Worm (Caenorhabditis elegans) whole organism, L3 larva: ENCODE results near the gene knl-1.

Experiments
- R02D3.7 ChIP-seq: fragments of 150-350 bp; optimal IDR thresholded peaks from 2 replicates; lab custom pipeline; 2014; ENCODE audit warnings: missing biosample characterization, missing genetic modification characterization
- ZK546.5 ChIP-seq: sonication (generic microtip); optimal IDR thresholded peaks from 2 replicates; lab custom pipeline; 2017; ENCODE audit warnings: missing biosample characterization, missing genetic modification characterization
- aly-2 ChIP-seq: fragments of 150-350 bp; optimal IDR thresholded peaks from 2 replicates; lab custom pipeline; 2014; ENCODE audit warnings: missing biosample characterization, missing genetic modification characterization
- ama-1 ChIP-seq: fragments of 150-350 bp; optimal IDR thresholded peaks from 2 replicates; lab custom pipeline; 2018
- ceh-16 ChIP-seq: sonication (generic microtip); optimal IDR thresholded peaks from 2 replicates; lab custom pipeline; 2017; ENCODE audit warnings: missing biosample characterization, missing genetic modification characterization
- ceh-82 ChIP-seq: fragments of 150-350 bp; optimal IDR thresholded peaks from 2 replicates; lab custom pipeline; 2014; ENCODE audit warnings: missing biosample characterization, missing genetic modification characterization
- egl-27 ChIP-seq: sonication (generic microtip); optimal IDR thresholded peaks from 4 replicates; lab custom pipeline; 2017; ENCODE audit warnings: missing biosample characterization, missing genetic modification reagents, missing genetic modification characterization
- elt-1 ChIP-seq: fragments of 150-350 bp; optimal IDR thresholded peaks from 2 replicates; lab custom pipeline; 2014; ENCODE audit warnings: missing biosample characterization, missing genetic modification characterization
- elt-2 ChIP-seq: sonication (generic microtip); optimal IDR thresholded peaks from 2 replicates; lab custom pipeline; 2016; ENCODE audit warnings: missing genetic modification reagents, mild to moderate bottlenecking, missing genetic modification characterization, missing compliant biosample characterization
- elt-3 ChIP-seq, 3 experiments: fragments of 150-350 bp in 1 of 3; sonication (generic microtip) in 2 of 3; optimal IDR thresholded peaks; 2 replicates in 2 of 3; 4 replicates in 1 of 3; lab custom pipeline; 2014 to 2017; ENCODE audit warnings: missing biosample characterization in 3 of 3, missing genetic modification characterization in 3 of 3
- hmg-11 ChIP-seq: sonication (generic microtip); optimal IDR thresholded peaks from 2 replicates; lab custom pipeline; 2016; ENCODE audit warnings: missing genetic modification characterization, missing compliant biosample characterization
- jun-1 ChIP-seq: fragments of 150-350 bp; optimal IDR thresholded peaks from 2 replicates; lab custom pipeline; 2014; ENCODE audit warnings: missing biosample characterization, missing genetic modification reagents, missing genetic modification characterization
- lin-39 ChIP-seq: fragments of 150-350 bp; optimal IDR thresholded peaks from 2 replicates; lab custom pipeline; 2018; ENCODE audit warnings: missing biosample characterization, missing genetic modification reagents, missing genetic modification characterization
- mdl-1 ChIP-seq: fragments of 150-350 bp; optimal IDR thresholded peaks from 2 replicates; lab custom pipeline; 2014; ENCODE audit warnings: missing biosample characterization, missing genetic modification characterization
- mml-1 ChIP-seq: fragments of 150-350 bp; sonication (generic microtip); optimal IDR thresholded peaks from 3 replicates; lab custom pipeline; 2014; ENCODE audit warnings: missing biosample characterization, missing genetic modification characterization
- nhr-11 ChIP-seq: fragments of 150-350 bp; optimal IDR thresholded peaks from 2 replicates; lab custom pipeline; 2014; ENCODE audit warnings: missing biosample characterization, missing genetic modification characterization
- nhr-12 ChIP-seq: fragments of 150-350 bp; optimal IDR thresholded peaks from 2 replicates; lab custom pipeline; 2014; ENCODE audit warnings: missing biosample characterization, missing genetic modification characterization
- nhr-23 ChIP-seq: fragments of 150-350 bp; optimal IDR thresholded peaks from 2 replicates; lab custom pipeline; 2014; ENCODE audit warnings: missing biosample characterization, missing genetic modification reagents, missing genetic modification characterization
- nhr-28 ChIP-seq: fragments of 150-350 bp; optimal IDR thresholded peaks from 2 replicates; lab custom pipeline; 2014; ENCODE audit warnings: missing biosample characterization, missing genetic modification characterization
- nhr-43 ChIP-seq: sonication (generic microtip); optimal IDR thresholded peaks from 2 replicates; lab custom pipeline; 2016; ENCODE audit warnings: mild to moderate bottlenecking, missing genetic modification characterization, missing compliant biosample characterization; ENCODE audit not compliant: poor library complexity, severe bottlenecking
- nhr-76 ChIP-seq: fragments of 150-350 bp; sonication (generic microtip); optimal IDR thresholded peaks from 5 replicates; lab custom pipeline; 2014; ENCODE audit warnings: missing biosample characterization, missing genetic modification characterization
- nhr-77 ChIP-seq: fragments of 150-350 bp; optimal IDR thresholded peaks from 2 replicates; lab custom pipeline; 2014; ENCODE audit warnings: missing biosample characterization, missing genetic modification characterization
- pha-4 ChIP-seq: fragments of 150-350 bp; optimal IDR thresholded peaks from 2 replicates; lab custom pipeline; 2014; ENCODE audit warnings: missing biosample characterization, missing genetic modification reagents, missing genetic modification characterization
- pqm-1 ChIP-seq: fragments of 150-350 bp; optimal IDR thresholded peaks from 2 replicates; lab custom pipeline; 2017; ENCODE audit warnings: missing biosample characterization, missing genetic modification characterization, inconsistent platforms
- sea-2 ChIP-seq: fragments of 150-350 bp; sonication (generic microtip); optimal IDR thresholded peaks from 4 replicates; lab custom pipeline; 2014; ENCODE audit warnings: missing biosample characterization, missing genetic modification reagents, missing genetic modification characterization
- skn-1 ChIP-seq: fragments of 150-350 bp; optimal IDR thresholded peaks from 2 replicates; lab custom pipeline; 2014; ENCODE audit warnings: missing biosample characterization, missing genetic modification characterization
- snpc-4 ChIP-seq: fragments of 150-350 bp; optimal IDR thresholded peaks from 2 replicates; lab custom pipeline; 2014; ENCODE audit warnings: missing biosample characterization, missing genetic modification characterization
- tbx-2 ChIP-seq: sonication (generic microtip); optimal IDR thresholded peaks from 2 replicates; lab custom pipeline; 2016; ENCODE audit warnings: mild to moderate bottlenecking, missing genetic modification characterization, missing compliant biosample characterization
- unc-39 ChIP-seq: sonication (generic microtip); optimal IDR thresholded peaks from 4 replicates; lab custom pipeline; 2017; ENCODE audit warnings: missing biosample characterization, missing genetic modification characterization
- unc-62 ChIP-seq: fragments of 150-350 bp; sonication (generic microtip); optimal IDR thresholded peaks from 4 replicates; lab custom pipeline; 2014; ENCODE audit warnings: missing biosample characterization, missing genetic modification reagents, missing genetic modification characterization
- zag-1 ChIP-seq: fragments of 150-350 bp; optimal IDR thresholded peaks from 2 replicates; lab custom pipeline; 2014; ENCODE audit warnings: missing biosample characterization, missing genetic modification characterization
- ztf-11 ChIP-seq: fragments of 150-350 bp; optimal IDR thresholded peaks from 2 replicates; lab custom pipeline; 2014; ENCODE audit warnings: missing biosample characterization, missing genetic modification characterization

knl-1 gene

ce11 chrIII:8232634-8233033, 17.8 kb upstream of the knl-1 start, which contains the start of gene henn-1:
Gene henn-1, plus strand, starts transcription at chrIII:8232651.
- peak; percentile 29 for TF ChIP-seq nhr-23 (tag; lab: Kevin White, UChicago)
- TF ChIP-seq nhr-43 = no peak
- peak; percentile 28 for TF ChIP-seq pha-4 (tag; lab: Kevin White, UChicago)

- TF ChIP-seq ama-1 (lab: Kevin White, UChicago) = no peak
- TF ChIP-seq hmg-11 = no peak
- TF ChIP-seq ZK546.5 = no peak
- no peak for TF ChIP-seq lin-39
- TF ChIP-seq nhr-11 = no peak
- TF ChIP-seq egl-27 = no peak
- TF ChIP-seq nhr-23 (tag; lab: Kevin White, UChicago) = peak; percentile 4
- no peak for TF ChIP-seq ztf-11 (tag; lab: Kevin White, UChicago)
- no peak for TF ChIP-seq elt-3 (tag; optimal IDR thresholded peaks at IDR 0.05; lab: Kevin White, UChicago)
Observed at ce11 chrIII:8235358-8235757, 15.1 kb upstream of the knl-1 start, which contains the start of gene C02F5.14. Gene C02F5.14, minus strand, starts transcription at chrIII:8235514.

ce11 chrIII:8235880-8236279, 14.6 kb upstream of the knl-1 start, which contains the start of gene C02F5.5:
Gene C02F5.5, plus strand, starts transcription at chrIII:8236180.
- no peak for TF ChIP-seq nhr-11
- no peak for TF ChIP-seq snpc-4 (tag; lab: Kevin White, UChicago)
- TF ChIP-seq pha-4 (tag; lab: Kevin White, UChicago) = no peak
- TF ChIP-seq tbx-2 (tag; lab: Kevin White, UChicago) = no peak

ce11 chrIII:8237827-8238226, 12.6 kb upstream of the knl-1 start, which contains the start of gene tsp-2:
Gene tsp-2, minus strand, starts transcription at chrIII:8237935.
- TF ChIP-seq jun-1 (tag; lab: Kevin White, UChicago) (peak; percentile 49), unc-62 (GFP tag; lab: Kevin White, UChicago) (no peak), pqm-1 (tag; lab: Kevin White, UChicago) (peak; percentile 86), elt-2 (peak; percentile 86), pha-4 (tag; lab: Kevin White, UChicago) (peak; percentile 69)
- TF ChIP-seq, all 47 proteins: peak for 4

ce11 chrIII:8239325-8239724, 11.1 kb upstream of the knl-1 start, which contains the start of gene tsp-1:
Gene tsp-1, minus strand, starts transcription at chrIII:8239423.
- no peak for TF ChIP-seq R02D3.7 (tag; lab: Kevin White, UChicago)
- no peak for TF ChIP-seq nhr-77
- peak; percentile 35 for TF ChIP-seq elt-2
- TF ChIP-seq tbx-2 (tag; lab: Kevin White, UChicago) = no peak
- no peak for TF ChIP-seq ztf-11 (tag; lab: Kevin White, UChicago)
- no peak for TF ChIP-seq nhr-43
- peak; percentile 21 for TF ChIP-seq pha-4 (tag; lab: Kevin White, UChicago)
- TF ChIP-seq pqm-1 (tag; lab: Kevin White, UChicago) = peak; percentile 39

ce11 chrIII:8240247-8240646, 10.2 kb upstream of the knl-1 start:
- no peak for TF ChIP-seq ceh-16 (tag; lab: Kevin White, UChicago)
- peak; percentile 83 for TF ChIP-seq pqm-1 (tag; lab: Kevin White, UChicago)
- TF ChIP-seq lin-39 = no peak
- TF ChIP-seq sea-2 (GFP tag; lab: Kevin White, UChicago) = no peak
- TF ChIP-seq elt-1 (tag; lab: Kevin White, UChicago) = no peak
- no peak for TF ChIP-seq unc-39 (tag; lab: Kevin White, UChicago)
- no peak for TF ChIP-seq ama-1 (lab: Kevin White, UChicago)
- no peak for TF ChIP-seq mml-1 (tag; lab: Kevin White, UChicago)
- no peak for TF ChIP-seq nhr-76 (tag; lab: Kevin White, UChicago)
- peak; percentile 57 for TF ChIP-seq elt-2

- no peak for TF ChIP-seq nhr-28 (tag; lab: Kevin White, UChicago)
- TF ChIP-seq skn-1 (tag; lab: Kevin White, UChicago) = no peak
- no peak for TF ChIP-seq nhr-12
- no peak for TF ChIP-seq pha-4 (tag; lab: Kevin White, UChicago)
- no peak for TF ChIP-seq mdl-1 (tag; lab: Kevin White, UChicago)
- TF ChIP-seq mml-1 (tag; lab: Kevin White, UChicago) = no peak
- TF ChIP-seq aly-2 = no peak
- no peak for TF ChIP-seq nhr-76 (tag; lab: Kevin White, UChicago)
- no peak for TF ChIP-seq jun-1 (tag; lab: Kevin White, UChicago)
- TF ChIP-seq zag-1 (tag; lab: Kevin White, UChicago) = no peak
- TF ChIP-seq ceh-82 = no peak
- TF ChIP-seq, all 47 proteins: peak for 0
Observed at ce11 chrIII:8240948-8241347, 9.5 kb upstream of the knl-1 start.
